Worm (Caenorhabditis elegans) whole organism, young adult: ENCODE results near the gene his-59.

Experiments used
- C17E4.6 ChIP-seq: fragments of 200-800 bp; sonication (Bioruptor generic); IDR thresholded peaks from 2 replicates; pipeline ENCODE4 v1.3.6; 2022; ENCODE audit warnings: missing genetic modification reagents, missing genetic modification characterization, missing compliant biosample characterization
- D2030.7 ChIP-seq: fragments of 200-800 bp; sonication (Bioruptor generic); IDR thresholded peaks from 2 replicates; pipeline ENCODE4 v1.3.6; 2022; ENCODE audit warnings: missing genetic modification reagents, missing genetic modification characterization, missing compliant biosample characterization
- F37B4.10 ChIP-seq: fragments of 200-800 bp; sonication (Bioruptor generic); IDR thresholded peaks from 2 replicates; pipeline ENCODE4 v1.3.6; 2022; ENCODE audit warnings: missing genetic modification characterization, missing compliant biosample characterization
- F39B2.1 ChIP-seq: fragments of 200-800 bp; sonication (Bioruptor generic); IDR thresholded peaks from 2 replicates; pipeline ENCODE4 v1.3.6; 2022; ENCODE audit warnings: missing genetic modification reagents, missing genetic modification characterization, missing compliant biosample characterization
- F49E8.2 ChIP-seq: sonication (generic microtip); optimal IDR thresholded peaks from 3 replicates; lab custom pipeline; 2017; ENCODE audit warnings: missing genetic modification characterization, mild to moderate bottlenecking, missing compliant biosample characterization, antibody characterized with exemption, moderate library complexity; ENCODE audit not compliant: insufficient read depth
- Y67H2A.10 ChIP-seq: fragments of 200-800 bp; sonication (Bioruptor generic); conservative IDR thresholded peaks from 2 replicates; pipeline ENCODE4 v1.3.6; 2022; ENCODE audit warnings: missing genetic modification reagents, missing genetic modification characterization, missing compliant biosample characterization
- Y95B8A.8 ChIP-seq: fragments of 200-800 bp; sonication (Bioruptor generic); IDR thresholded peaks from 2 replicates; pipeline ENCODE4 v1.3.6; 2022; ENCODE audit warnings: missing genetic modification reagents, missing genetic modification characterization, missing compliant biosample characterization
- aptf-2 ChIP-seq: fragments of 200-800 bp; sonication (Bioruptor generic); conservative IDR thresholded peaks from 2 replicates; pipeline ENCODE4 v1.3.6; 2022; ENCODE audit warnings: missing genetic modification reagents, missing genetic modification characterization, missing compliant biosample characterization
- athp-1 ChIP-seq: sonication (generic microtip); optimal IDR thresholded peaks from 2 replicates; lab custom pipeline; 2017; ENCODE audit warnings: mild to moderate bottlenecking, missing genetic modification characterization, missing compliant biosample characterization
- attf-5 ChIP-seq: fragments of 200-800 bp; sonication (Bioruptor generic); optimal IDR thresholded peaks from 2 replicates; lab custom pipeline; 2018; ENCODE audit warnings: mild to moderate bottlenecking, missing genetic modification characterization, missing compliant biosample characterization
- cebp-2 ChIP-seq: fragments of 200-800 bp; sonication (Bioruptor generic); IDR thresholded peaks from 2 replicates; pipeline ENCODE4 v1.3.6; 2022; ENCODE audit warnings: missing genetic modification characterization, missing compliant biosample characterization
- die-1 ChIP-seq: sonication (generic microtip); optimal IDR thresholded peaks from 2 replicates; lab custom pipeline; 2016; ENCODE audit warnings: missing genotype, mild to moderate bottlenecking, missing genetic modification characterization, missing compliant biosample characterization
- dox-1 ChIP-seq: fragments of 200-800 bp; sonication (Bioruptor generic); IDR thresholded peaks from 2 replicates; pipeline ENCODE4 v1.3.6; 2022; ENCODE audit warnings: missing genetic modification reagents, missing genetic modification characterization, missing compliant biosample characterization
- efl-1 ChIP-seq: fragments of 150-350 bp; optimal IDR thresholded peaks from 2 replicates; lab custom pipeline; 2014; ENCODE audit warnings: missing biosample characterization, missing genetic modification reagents, missing genetic modification characterization
- egl-44 ChIP-seq: fragments of 200-800 bp; sonication (Bioruptor generic); IDR thresholded peaks from 2 replicates; pipeline ENCODE4 v1.3.6; 2022; ENCODE audit warnings: missing genetic modification reagents, missing genetic modification characterization, missing compliant biosample characterization
- egrh-3 ChIP-seq: fragments of 200-800 bp; sonication (Bioruptor generic); IDR thresholded peaks from 2 replicates; pipeline ENCODE4 v1.3.6; 2022; ENCODE audit warnings: missing genetic modification reagents, missing genetic modification characterization, missing compliant biosample characterization
- gei-17 ChIP-seq: fragments of 200-800 bp; sonication (Bioruptor generic); optimal IDR thresholded peaks from 2 replicates; lab custom pipeline; 2018; ENCODE audit warnings: mild to moderate bottlenecking, missing genetic modification characterization, missing compliant biosample characterization
- hlh-12 ChIP-seq: sonication (generic microtip); optimal IDR thresholded peaks from 2 replicates; lab custom pipeline; 2016; ENCODE audit warnings: missing genetic modification characterization, missing compliant biosample characterization
- hmg-1.2 ChIP-seq: fragments of 200-800 bp; sonication (Bioruptor generic); IDR thresholded peaks from 2 replicates; pipeline ENCODE4 v1.3.6; 2022; ENCODE audit warnings: missing genetic modification reagents, missing genetic modification characterization, missing compliant biosample characterization
- hmg-20 ChIP-seq: fragments of 200-800 bp; sonication (Bioruptor generic); IDR thresholded peaks from 2 replicates; pipeline ENCODE4 v1.3.6; 2022; ENCODE audit warnings: missing genetic modification reagents, missing genetic modification characterization, missing compliant biosample characterization
- hsf-1 ChIP-seq: fragments of 200-800 bp; sonication (Bioruptor generic); IDR thresholded peaks from 2 replicates; pipeline ENCODE4 v1.3.6; 2022; ENCODE audit warnings: missing genetic modification reagents, missing genetic modification characterization, missing compliant biosample characterization
- let-607 ChIP-seq, 2 experiments: fragments of 200-800 bp in 1 of 2; sonication (Bioruptor generic) in 1 of 2; sonication (generic microtip) in 1 of 2; optimal IDR thresholded peaks; 2 replicates each; lab custom pipeline; 2016 to 2018; ENCODE audit warnings: mild to moderate bottlenecking in 2 of 2, missing compliant biosample characterization in 2 of 2, missing genetic modification characterization in 2 of 2, moderate library complexity in 2 of 2, missing genotype in 1 of 2
- lin-26 ChIP-seq: fragments of 200-800 bp; sonication (Bioruptor generic); IDR thresholded peaks from 2 replicates; pipeline ENCODE4 v1.3.6; 2022; ENCODE audit warnings: missing genetic modification reagents, missing genetic modification characterization, missing compliant biosample characterization
- lin-40 ChIP-seq: sonication (generic microtip); optimal IDR thresholded peaks from 2 replicates; lab custom pipeline; 2016; ENCODE audit warnings: missing genetic modification characterization, mild to moderate bottlenecking, missing compliant biosample characterization, missing genotype, missing genetic modification reagents
- lsy-27 ChIP-seq: sonication (generic microtip); optimal IDR thresholded peaks from 2 replicates; lab custom pipeline; 2017; ENCODE audit warnings: missing genetic modification characterization, mild to moderate bottlenecking, missing compliant biosample characterization, antibody characterized with exemption, missing genotype, borderline replicate concordance; ENCODE audit not compliant: insufficient read depth
- madf-3 ChIP-seq: fragments of 200-800 bp; sonication (Bioruptor generic); IDR thresholded peaks from 2 replicates; pipeline ENCODE4 v1.3.6; 2022; ENCODE audit warnings: missing genetic modification reagents, missing genetic modification characterization, missing compliant biosample characterization
- madf-6 ChIP-seq: fragments of 200-800 bp; sonication (Bioruptor generic); IDR thresholded peaks from 2 replicates; pipeline ENCODE4 v1.3.6; 2022; ENCODE audit warnings: missing genetic modification reagents, missing genetic modification characterization, missing compliant biosample characterization
- madf-8 ChIP-seq: fragments of 200-800 bp; sonication (Bioruptor generic); conservative IDR thresholded peaks from 2 replicates; pipeline ENCODE4 v1.3.6; 2022; ENCODE audit warnings: missing genetic modification reagents, missing genetic modification characterization, missing compliant biosample characterization
- mcd-1 ChIP-seq: fragments of 200-800 bp; sonication (Bioruptor generic); IDR thresholded peaks from 2 replicates; pipeline ENCODE4 v1.3.6; 2022; ENCODE audit warnings: missing genetic modification reagents, missing genetic modification characterization, missing compliant biosample characterization
- mel-28 ChIP-seq: sonication (generic microtip); optimal IDR thresholded peaks from 2 replicates; lab custom pipeline; 2016; ENCODE audit warnings: borderline replicate concordance, mild to moderate bottlenecking, missing genetic modification characterization, missing compliant biosample characterization
- nfya-2 ChIP-seq: fragments of 200-800 bp; sonication (Bioruptor generic); IDR thresholded peaks from 2 replicates; pipeline ENCODE4 v1.3.6; 2022; ENCODE audit warnings: missing genetic modification reagents, missing genetic modification characterization, missing compliant biosample characterization
- nhr-120 ChIP-seq: fragments of 200-800 bp; sonication (Bioruptor generic); IDR thresholded peaks from 2 replicates; pipeline ENCODE4 v1.3.6; 2022; ENCODE audit warnings: missing genetic modification characterization, missing compliant biosample characterization
- rcor-1 ChIP-seq: fragments of 200-800 bp; sonication (Bioruptor generic); IDR thresholded peaks from 2 replicates; pipeline ENCODE4 v1.3.6; 2022; ENCODE audit warnings: missing genetic modification reagents, missing genetic modification characterization, missing compliant biosample characterization
- rpc-1 ChIP-seq, 2 experiments: fragments of 150-350 bp in 1 of 2; sonication (generic microtip) in 1 of 2; optimal IDR thresholded peaks; 2 replicates each; lab custom pipeline; 2014 to 2018; ENCODE audit warnings: missing biosample characterization in 1 of 2, missing genetic modification characterization in 1 of 2, missing genetic modification reagents in 1 of 2, missing genotype in 1 of 2
- sea-2 ChIP-seq: fragments of 200-800 bp; sonication (Bioruptor generic); IDR thresholded peaks from 2 replicates; pipeline ENCODE4 v1.3.6; 2022; ENCODE audit warnings: missing genetic modification characterization, missing compliant biosample characterization
- snpc-1.3 ChIP-seq: sonication (generic microtip); optimal IDR thresholded peaks from 2 replicates; lab custom pipeline; 2017; ENCODE audit warnings: missing genetic modification characterization, mild to moderate bottlenecking, missing compliant biosample characterization, antibody characterized with exemption, moderate library complexity, missing genotype, missing genetic modification reagents; ENCODE audit not compliant: insufficient read depth
- sptf-2 ChIP-seq: fragments of 200-800 bp; sonication (Bioruptor generic); optimal IDR thresholded peaks from 2 replicates; lab custom pipeline; 2018; ENCODE audit warnings: mild to moderate bottlenecking, missing genetic modification characterization, missing compliant biosample characterization
- tbx-9 ChIP-seq: sonication (generic microtip); optimal IDR thresholded peaks from 2 replicates; lab custom pipeline; 2016; ENCODE audit warnings: borderline replicate concordance, missing genetic modification characterization, inconsistent platforms, missing compliant biosample characterization
- xnd-1 ChIP-seq: sonication (generic microtip); optimal IDR thresholded peaks from 2 replicates; lab custom pipeline; 2016; ENCODE audit warnings: missing genotype, missing genetic modification reagents, missing genetic modification characterization, missing compliant biosample characterization
- ztf-18 ChIP-seq: sonication (generic microtip); optimal IDR thresholded peaks from 2 replicates; lab custom pipeline; 2016; ENCODE audit warnings: missing genotype, mild to moderate bottlenecking, missing genetic modification characterization, missing compliant biosample characterization
- ztf-26 ChIP-seq: sonication (generic microtip); optimal IDR thresholded peaks from 2 replicates; lab custom pipeline; 2017; ENCODE audit warnings: missing genetic modification characterization, missing compliant biosample characterization
- ztf-3 ChIP-seq: fragments of 200-800 bp; sonication (Bioruptor generic); optimal IDR thresholded peaks from 2 replicates; lab custom pipeline; 2018; ENCODE audit warnings: mild to moderate bottlenecking, missing genetic modification characterization, missing compliant biosample characterization

The his-59 gene

DNA sequence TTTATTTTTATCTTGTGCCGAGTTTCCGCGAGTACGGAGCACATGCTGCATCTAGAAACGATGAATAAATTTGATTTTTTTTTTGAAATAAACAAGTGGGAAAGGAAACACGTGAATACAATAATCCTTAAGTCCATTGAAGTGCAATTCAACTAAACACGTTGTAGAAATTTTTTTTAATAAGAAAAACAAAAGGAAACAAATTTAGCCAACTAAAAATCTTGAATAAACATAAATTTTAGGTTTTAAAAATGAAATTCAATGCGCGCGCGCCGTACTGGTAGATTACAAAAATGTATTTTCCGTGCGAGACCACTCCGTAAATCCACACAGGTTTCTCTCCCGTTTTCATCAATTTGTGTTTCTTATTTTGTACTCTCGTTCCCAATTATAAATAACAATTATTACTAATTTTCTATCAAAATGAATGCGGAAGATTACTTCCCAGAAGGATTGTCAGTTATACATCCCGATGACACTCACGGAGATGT is 14.8 kb upstream of the his-59 start, which contains the start of the genes plk-3 and F55G1.6 (continued):
- no peak for TF ChIP-seq Y95B8A.8 (GFP tag; lab: Robert Waterston, UW)
- no peak for TF ChIP-seq nfya-2
- TF ChIP-seq athp-1, result no peak
- peak; percentile 24; the same call in 1 of the 2 replicates for TF ChIP-seq rcor-1 (GFP tag; lab: Robert Waterston, UW)
- TF ChIP-seq ztf-3 (GFP tag; lab: Kevin White, UChicago), result no peak
- TF ChIP-seq sptf-2, result no peak
- no peak for TF ChIP-seq dox-1 (GFP tag; lab: Robert Waterston, UW)
- no peak for TF ChIP-seq nhr-120 (GFP tag; lab: Robert Waterston, UW)
- TF ChIP-seq cebp-2 (GFP tag; lab: Robert Waterston, UW), result no peak
- TF ChIP-seq ztf-18 (tag; lab: Kevin White, UChicago), result no peak
- no peak for TF ChIP-seq rpc-1 (optimal IDR thresholded peaks at IDR 0.05; lab: Kevin White, UChicago)
- no peak for TF ChIP-seq rpc-1 (tag; optimal IDR thresholded peaks at IDR 0.05; lab: Kevin White, UChicago)
- TF ChIP-seq xnd-1 (tag; lab: Kevin White, UChicago), result peak; percentile 63
- no peak for TF ChIP-seq gei-17 (GFP tag; lab: Kevin White, UChicago)
- TF ChIP-seq tbx-9 (tag; lab: Kevin White, UChicago), result no peak
- TF ChIP-seq die-1 (tag; lab: Kevin White, UChicago), result no peak
- TF ChIP-seq mcd-1 (GFP tag; lab: Robert Waterston, UW), result no peak

DNA sequence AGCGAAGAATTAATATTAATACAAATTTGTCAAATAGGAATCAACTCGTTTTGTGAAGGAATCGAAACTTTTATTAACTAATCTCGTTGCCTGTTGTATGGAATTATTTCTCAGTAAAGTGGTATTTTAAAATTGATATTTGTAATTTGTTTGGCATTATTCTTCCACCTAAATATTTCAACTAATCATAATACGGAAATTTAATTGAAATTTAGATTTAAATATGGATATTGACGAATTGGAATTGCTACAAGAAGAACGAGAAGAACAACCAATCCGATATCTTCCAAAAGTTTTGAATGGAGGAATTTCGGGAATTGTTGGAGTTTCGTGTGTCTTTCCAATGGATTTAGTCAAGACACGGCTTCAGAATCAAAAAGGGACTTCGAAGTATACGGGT is 13.2 kb upstream of the his-59 start, which contains the start of gene slc-25A18.2:
Gene slc-25A18.2 (plus strand): TSS at position 216 of the 400 bp plus-strand sequence.
- TF ChIP-seq egrh-3 (GFP tag; lab: Robert Waterston, UW) (no peak), lin-26 (GFP tag; lab: Robert Waterston, UW) (no peak), rpc-1 (optimal IDR thresholded peaks at IDR 0.05; lab: Kevin White, UChicago) (no peak), rpc-1 (tag; optimal IDR thresholded peaks at IDR 0.05; lab: Kevin White, UChicago) (no peak), madf-3 (GFP tag; lab: Robert Waterston, UW) (no peak), egl-44 (GFP tag; lab: Robert Waterston, UW) (no peak), sea-2 (GFP tag; lab: Robert Waterston, UW) (no peak), F39B2.1 (GFP tag; lab: Robert Waterston, UW) (no peak)

DNA sequence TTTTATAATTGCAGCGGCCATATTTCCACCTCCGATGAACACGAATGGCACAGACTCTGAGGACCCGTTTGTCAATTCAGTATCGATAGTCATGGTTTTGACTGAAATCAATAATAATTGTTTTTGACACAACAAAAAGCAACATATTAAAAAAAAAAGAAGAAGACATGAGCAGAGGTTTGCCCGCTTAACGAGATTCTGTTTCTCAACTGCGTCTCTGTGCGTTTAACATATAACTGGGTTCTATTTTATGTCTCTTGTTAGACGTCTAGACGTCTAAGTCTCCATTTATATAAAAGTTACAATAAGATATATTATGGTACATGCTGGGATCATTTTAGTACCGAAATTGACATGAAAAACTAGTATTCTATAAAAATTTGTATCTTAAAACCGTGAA is 10.9 kb upstream of the his-59 start, which contains the start of gene pycr-4:
Gene pycr-4 (minus strand): TSS at position 101 of the 400 bp plus-strand sequence.
- TF ChIP-seq hmg-1.2, result peak; percentile 36; the same call in 1 of the 2 replicates
- no peak for TF ChIP-seq Y67H2A.10 (GFP tag; lab: Robert Waterston, UW)

DNA sequence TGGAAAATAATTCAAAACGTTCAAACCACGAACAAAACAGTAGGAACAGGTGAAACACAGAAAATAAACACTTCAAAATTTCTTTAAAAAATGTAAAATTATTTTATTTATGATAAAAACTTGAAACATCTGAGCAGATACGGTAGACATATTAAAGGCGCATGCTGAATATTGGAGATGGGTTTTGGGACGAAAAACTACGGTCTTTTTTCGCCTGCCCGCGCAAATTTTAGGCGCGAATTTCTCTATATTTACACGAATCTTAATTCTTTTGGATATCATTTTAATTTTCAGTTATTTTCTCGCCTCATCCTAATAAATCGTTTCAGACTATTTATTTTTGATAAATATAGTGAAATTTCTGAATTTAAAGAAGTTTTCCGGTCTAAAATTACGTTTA is 10.4 kb upstream of the his-59 start:
- no peak for TF ChIP-seq lin-40 (tag; lab: Kevin White, UChicago)
- peak; percentile 95 for TF ChIP-seq madf-8 (GFP tag; lab: Robert Waterston, UW)
- no peak for TF ChIP-seq ztf-18 (tag; lab: Kevin White, UChicago)
- no peak for TF ChIP-seq F37B4.10
- no peak for TF ChIP-seq sea-2 (GFP tag; lab: Robert Waterston, UW)
- TF ChIP-seq D2030.7 (GFP tag; lab: Robert Waterston, UW), result peak; percentile 93
- TF ChIP-seq Y95B8A.8 (GFP tag; lab: Robert Waterston, UW), result peak; percentile 92
- TF ChIP-seq hlh-12 (tag; lab: Kevin White, UChicago), result no peak
- peak; percentile 99 for TF ChIP-seq efl-1 (GFP tag; lab: Kevin White, UChicago)
- TF ChIP-seq lsy-27 (tag; lab: Kevin White, UChicago), result no peak
- TF ChIP-seq madf-6, result peak; percentile 99
- TF ChIP-seq hsf-1 (GFP tag; lab: Robert Waterston, UW), result peak; percentile 73; the same call in 1 of the 2 replicates
- TF ChIP-seq let-607 (tag; optimal IDR thresholded peaks at IDR 0.05; lab: Kevin White, UChicago), result no peak
- peak; percentile 84 for TF ChIP-seq F49E8.2
- no peak for TF ChIP-seq aptf-2
- peak; percentile 59; the same call in 1 of the 2 replicates for TF ChIP-seq C17E4.6
- no peak for TF ChIP-seq mel-28 (tag; lab: Kevin White, UChicago)
- peak; percentile 50 for TF ChIP-seq snpc-1.3 (tag; lab: Kevin White, UChicago)
- no peak for TF ChIP-seq gei-17 (GFP tag; lab: Kevin White, UChicago)
- TF ChIP-seq ztf-26 (tag; lab: Kevin White, UChicago), result no peak
- no peak for TF ChIP-seq attf-5 (GFP tag; lab: Kevin White, UChicago)
- no peak for TF ChIP-seq hmg-20 (GFP tag; lab: Robert Waterston, UW)
